Fruit fly (Drosophila melanogaster) whole organism, embryonic: ENCODE measurements around the gene CG32437.
A peak's percentile ranks its signal among the peaks of the same experiment; 100 is the strongest.

Experiments used
- C15 ChIP-seq: fragments of 200-800 bp; sonication (Bioruptor generic); IDR thresholded peaks from 3 replicates; pipeline ENCODE4 v1.3.6; 2022; ENCODE audit warnings: missing biosample characterization, missing genetic modification characterization
- CG10209 ChIP-seq: fragments of 200-800 bp; sonication (Bioruptor generic); optimal IDR thresholded peaks from 3 replicates; lab custom pipeline; 2017; ENCODE audit warnings: missing biosample characterization, mild to moderate bottlenecking, missing genetic modification characterization, missing genetic modification reagents
- CG10654 ChIP-seq: fragments of 200-800 bp; sonication (Bioruptor generic); optimal IDR thresholded peaks from 2 replicates; lab custom pipeline; 2016; ENCODE audit warnings: missing biosample characterization, missing genetic modification characterization
- CG11093 ChIP-seq: fragments of 200-800 bp; sonication (Bioruptor generic); IDR thresholded peaks from 3 replicates; pipeline ENCODE4 v1.3.6; 2022; ENCODE audit warnings: missing biosample characterization, missing genetic modification characterization
- CG11398 ChIP-seq: fragments of 200-800 bp; sonication (Bioruptor generic); optimal IDR thresholded peaks from 2 replicates; lab custom pipeline; 2016; ENCODE audit warnings: missing biosample characterization, missing genetic modification characterization
- CG11504 ChIP-seq: fragments of 200-800 bp; sonication (Bioruptor generic); optimal IDR thresholded peaks from 3 replicates; lab custom pipeline; 2019; ENCODE audit warnings: missing biosample characterization, mild to moderate bottlenecking, missing genetic modification characterization, moderate library complexity
- CG12155 ChIP-seq: fragments of 200-800 bp; sonication (Bioruptor generic); optimal IDR thresholded peaks from 3 replicates; lab custom pipeline; 2016; ENCODE audit warnings: missing biosample characterization, missing genetic modification characterization
- CG12236 ChIP-seq: fragments of 200-800 bp; sonication (Bioruptor generic); optimal IDR thresholded peaks from 2 replicates; lab custom pipeline; 2016; ENCODE audit warnings: missing biosample characterization, missing genetic modification characterization
- CG12659 ChIP-seq: fragments of 200-800 bp; sonication (Bioruptor generic); optimal IDR thresholded peaks from 3 replicates; lab custom pipeline; 2017; ENCODE audit warnings: mild to moderate bottlenecking, missing biosample characterization, missing genetic modification reagents, missing genetic modification characterization
- CG13296 ChIP-seq: fragments of 200-800 bp; sonication (Bioruptor generic); optimal IDR thresholded peaks from 3 replicates; lab custom pipeline; 2018; ENCODE audit warnings: missing biosample characterization, mild to moderate bottlenecking, missing genetic modification characterization
- CG14667 ChIP-seq: fragments of 200-800 bp; sonication (Bioruptor generic); IDR thresholded peaks from 2 replicates; pipeline ENCODE4 v1.3.6; 2022; ENCODE audit warnings: missing biosample characterization, missing genetic modification characterization
- CG16863 ChIP-seq: fragments of 200-800 bp; sonication (Bioruptor generic); optimal IDR thresholded peaks from 3 replicates; lab custom pipeline; 2016; ENCODE audit warnings: missing biosample characterization, missing genetic modification characterization
- CG18476 ChIP-seq: fragments of 200-800 bp; sonication (Bioruptor generic); optimal IDR thresholded peaks from 2 replicates; lab custom pipeline; 2016; ENCODE audit warnings: missing biosample characterization, mild to moderate bottlenecking, missing genetic modification characterization
- CG2120 ChIP-seq: fragments of 200-800 bp; sonication (Bioruptor generic); optimal IDR thresholded peaks from 3 replicates; lab custom pipeline; 2016; ENCODE audit warnings: missing biosample characterization, missing genetic modification characterization
- CG30403 ChIP-seq: fragments of 200-800 bp; sonication (Bioruptor generic); optimal IDR thresholded peaks from 3 replicates; lab custom pipeline; 2016; ENCODE audit warnings: missing biosample characterization, missing genetic modification characterization
- CG34376 ChIP-seq: fragments of 200-800 bp; sonication (Bioruptor generic); optimal IDR thresholded peaks from 2 replicates; lab custom pipeline; 2018; ENCODE audit warnings: missing biosample characterization, mild to moderate bottlenecking, missing genetic modification characterization
- CG4617 ChIP-seq: fragments of 200-800 bp; sonication (Bioruptor generic); optimal IDR thresholded peaks from 3 replicates; lab custom pipeline; 2016; ENCODE audit warnings: missing biosample characterization, missing genetic modification characterization, borderline replicate concordance
- CG6689 ChIP-seq: fragments of 200-800 bp; sonication (Bioruptor generic); IDR thresholded peaks from 2 replicates; pipeline ENCODE4 v1.3.6; 2022; ENCODE audit warnings: missing biosample characterization, missing genetic modification characterization
- CG6813 ChIP-seq: fragments of 200-800 bp; sonication (Bioruptor generic); optimal IDR thresholded peaks from 2 replicates; lab custom pipeline; 2017; ENCODE audit warnings: missing biosample characterization, missing genetic modification characterization, mild to moderate bottlenecking, moderate library complexity, missing genetic modification reagents
- CG7556 ChIP-seq: fragments of 200-800 bp; sonication (Bioruptor generic); optimal IDR thresholded peaks from 2 replicates; lab custom pipeline; 2017; ENCODE audit warnings: missing biosample characterization, mild to moderate bottlenecking, missing genetic modification characterization
- CG7839 ChIP-seq: fragments of 200-800 bp; sonication (Bioruptor generic); optimal IDR thresholded peaks from 3 replicates; lab custom pipeline; 2018; ENCODE audit warnings: missing biosample characterization, mild to moderate bottlenecking, missing genetic modification characterization, moderate library complexity
- CG8924 ChIP-seq: fragments of 200-800 bp; optimal IDR thresholded peaks from 3 replicates; lab custom pipeline; 2019; ENCODE audit warnings: missing biosample characterization, mild to moderate bottlenecking, missing genetic modification characterization, moderate library complexity
- CrebB ChIP-seq: fragments of 200-800 bp; sonication (Bioruptor generic); optimal IDR thresholded peaks from 3 replicates; lab custom pipeline; 2018; ENCODE audit warnings: missing biosample characterization, mild to moderate bottlenecking, missing genetic modification characterization
- Dek ChIP-seq: fragments of 200-800 bp; sonication (Bioruptor generic); optimal IDR thresholded peaks from 3 replicates; lab custom pipeline; 2019; ENCODE audit warnings: missing biosample characterization, mild to moderate bottlenecking, missing genetic modification characterization, moderate library complexity
- Doc2 ChIP-seq: fragments of 200-800 bp; sonication (Bioruptor generic); IDR thresholded peaks from 2 replicates; pipeline ENCODE4 v1.3.6; 2022; ENCODE audit warnings: missing biosample characterization, missing genetic modification characterization
- Ets65A ChIP-seq: fragments of 200-800 bp; sonication (Bioruptor generic); peaks from one replicate; lab custom pipeline; 2016; ENCODE audit warnings: missing biosample characterization, missing genetic modification characterization
- Fer3 ChIP-seq: fragments of 200-800 bp; sonication (Bioruptor generic); optimal IDR thresholded peaks from 2 replicates; lab custom pipeline; 2018; ENCODE audit warnings: missing biosample characterization, mild to moderate bottlenecking, missing genetic modification characterization, moderate library complexity
- Hey ChIP-seq: fragments of 200-800 bp; sonication (Bioruptor generic); optimal IDR thresholded peaks from 3 replicates; lab custom pipeline; 2018; ENCODE audit warnings: missing biosample characterization, mild to moderate bottlenecking, missing genetic modification characterization
- Hr51 ChIP-seq, 2 experiments: fragments of 200-800 bp; sonication (Bioruptor generic); optimal IDR thresholded peaks; 2 replicates in 1 of 2; 3 replicates in 1 of 2; lab custom pipeline; 2016 to 2018; ENCODE audit warnings: missing biosample characterization in 2 of 2, missing genetic modification characterization in 2 of 2, mild to moderate bottlenecking in 1 of 2, moderate library complexity in 1 of 2
- Lpt ChIP-seq: fragments of >200 bp; optimal IDR thresholded peaks from 2 replicates; lab custom pipeline; 2018; ENCODE audit warnings: missing biosample characterization, missing genetic modification characterization
- Neu2 ChIP-seq: fragments of 200-800 bp; sonication (Bioruptor generic); optimal IDR thresholded peaks from 3 replicates; lab custom pipeline; 2016; ENCODE audit warnings: missing biosample characterization, missing genetic modification characterization, borderline replicate concordance
- Poxn ChIP-seq: fragments of 200-800 bp; sonication (Bioruptor generic); IDR thresholded peaks from 2 replicates; pipeline ENCODE4 v1.3.6; 2022; ENCODE audit warnings: missing biosample characterization, missing genetic modification characterization
- Sox100B ChIP-seq: fragments of 200-800 bp; sonication (Bioruptor generic); optimal IDR thresholded peaks from 3 replicates; lab custom pipeline; 2018; ENCODE audit warnings: missing biosample characterization, mild to moderate bottlenecking, missing genetic modification characterization
- TFAM ChIP-seq: fragments of 200-800 bp; sonication (Bioruptor generic); optimal IDR thresholded peaks from 2 replicates; lab custom pipeline; 2017; ENCODE audit warnings: missing biosample characterization, missing genetic modification characterization, inconsistent platforms
- ato ChIP-seq: fragments of 200-800 bp; sonication (Bioruptor generic); IDR thresholded peaks from 2 replicates; pipeline ENCODE4 v1.3.6; 2022; ENCODE audit warnings: missing biosample characterization, missing genetic modification characterization; ENCODE audit not compliant: partially characterized antibody
- bab2 ChIP-seq: fragments of 200-800 bp; sonication (Bioruptor generic); optimal IDR thresholded peaks from 2 replicates; lab custom pipeline; 2016; ENCODE audit warnings: missing biosample characterization, missing genetic modification characterization
- crol ChIP-seq: fragments of 200-800 bp; sonication (Bioruptor generic); IDR thresholded peaks from 2 replicates; pipeline ENCODE4 v1.3.6; 2022; ENCODE audit warnings: missing biosample characterization, missing genetic modification characterization
- da ChIP-seq: fragments of 200-800 bp; sonication (Bioruptor generic); optimal IDR thresholded peaks from 2 replicates; lab custom pipeline; 2016; ENCODE audit warnings: missing biosample characterization, missing genetic modification characterization
- fd3F ChIP-seq: fragments of 200-800 bp; sonication (Bioruptor generic); optimal IDR thresholded peaks from 2 replicates; lab custom pipeline; 2018; ENCODE audit warnings: missing biosample characterization, mild to moderate bottlenecking, missing genetic modification characterization, moderate library complexity
- kah ChIP-seq: fragments of 200-800 bp; sonication (Bioruptor generic); optimal IDR thresholded peaks from 2 replicates; lab custom pipeline; 2018; ENCODE audit warnings: missing biosample characterization, mild to moderate bottlenecking, missing genetic modification characterization
- lab ChIP-seq: fragments of 200-800 bp; sonication (Bioruptor generic); optimal IDR thresholded peaks from 3 replicates; lab custom pipeline; 2017; ENCODE audit warnings: missing biosample characterization, missing genetic modification characterization, mild to moderate bottlenecking, moderate library complexity, missing genetic modification reagents
- org-1 ChIP-seq: fragments of 200-800 bp; sonication (Bioruptor generic); optimal IDR thresholded peaks from 2 replicates; lab custom pipeline; 2017; ENCODE audit warnings: missing biosample characterization, missing genetic modification characterization
- otp ChIP-seq: fragments of 200-800 bp; sonication (Bioruptor generic); IDR thresholded peaks from 3 replicates; pipeline ENCODE4, ENCODE4 v1.3.6; 2022; ENCODE audit warnings: missing biosample characterization, missing genetic modification characterization
- row ChIP-seq: fragments of 200-800 bp; sonication (Bioruptor generic); IDR thresholded peaks from 3 replicates; pipeline ENCODE4 v1.3.6; 2022; ENCODE audit warnings: missing biosample characterization, missing genetic modification characterization
- sens ChIP-seq: fragments of 200-800 bp; sonication (Bioruptor generic); peaks from one replicate; lab custom pipeline; 2016; ENCODE audit warnings: missing biosample characterization, missing genetic modification characterization
- shn ChIP-seq: fragments of 200-800 bp; sonication (Bioruptor generic); optimal IDR thresholded peaks from 3 replicates; lab custom pipeline; 2016; ENCODE audit warnings: missing biosample characterization, missing genetic modification characterization
- slp2 ChIP-seq: fragments of 200-800 bp; sonication (Bioruptor generic); optimal IDR thresholded peaks from 2 replicates; lab custom pipeline; 2016; ENCODE audit warnings: missing biosample characterization, missing genetic modification characterization
- tap ChIP-seq: fragments of 200-800 bp; optimal IDR thresholded peaks from 3 replicates; lab custom pipeline; 2019; ENCODE audit warnings: missing biosample characterization, mild to moderate bottlenecking, missing genetic modification characterization, moderate library complexity
- tup ChIP-seq: fragments of 200-800 bp; sonication (Bioruptor generic); optimal IDR thresholded peaks from 2 replicates; lab custom pipeline; 2016; ENCODE audit warnings: missing biosample characterization, mild to moderate bottlenecking, missing genetic modification characterization, moderate library complexity
- vnd ChIP-seq: fragments of 200-800 bp; sonication (Bioruptor generic); IDR thresholded peaks from 3 replicates; pipeline ENCODE4 v1.3.6; 2022; ENCODE audit warnings: missing biosample characterization, missing genetic modification characterization; ENCODE audit not compliant: partially characterized antibody

Gene CG32437

DNA sequence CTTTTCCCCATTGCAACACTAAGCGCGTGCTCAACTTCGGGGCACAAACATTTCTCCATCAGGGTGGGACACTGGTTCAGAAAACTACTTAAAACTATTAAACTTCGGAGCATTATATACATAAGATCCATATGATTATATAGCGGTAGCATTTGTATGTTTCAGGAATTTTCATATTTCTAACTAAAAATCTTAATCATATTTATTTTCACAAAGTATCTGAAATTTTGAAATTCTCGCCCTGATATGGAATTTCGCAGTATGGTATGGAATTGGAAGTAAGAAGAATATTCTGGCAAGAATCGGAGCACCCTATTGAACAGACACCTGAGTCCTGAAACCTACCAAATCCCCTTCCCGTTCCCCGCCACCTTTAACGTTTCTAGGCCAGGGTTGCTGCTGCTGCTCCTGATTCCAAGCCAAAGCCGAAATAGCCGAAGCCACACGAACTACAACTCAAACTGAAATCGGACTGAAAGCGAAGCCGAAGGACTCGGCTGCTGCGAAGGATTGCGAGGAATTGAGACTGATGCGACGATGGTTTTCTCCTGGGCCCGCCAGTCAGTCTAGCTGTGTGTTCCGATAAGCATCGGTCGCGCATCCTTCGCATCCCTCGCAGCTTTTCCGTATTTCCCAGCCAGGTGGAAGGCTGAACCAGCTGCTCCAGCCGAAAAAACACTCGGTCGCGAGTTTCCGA is 35.5 kb upstream of the CG32437 start (continued):
- TF ChIP-seq CG11093 (GFP tag; lab: Robert Waterston, UW) (no peak), otp (GFP tag; lab: Robert Waterston, UW) (no peak), Hr51 (GFP tag; optimal IDR thresholded peaks at IDR 0.05; lab: Kevin White, UChicago) (peak in 1 of 2 experiments; percentile 51), CG14667 (no peak), crol (GFP tag; lab: Robert Waterston, UW) (0 out of 2 replicates have a peak, but pooled peaks have one; percentile 8), bab2 (GFP tag; lab: Kevin White, UChicago) (no peak), CG7556 (GFP tag; lab: Kevin White, UChicago) (peak; percentile 73), CG10209 (peak; percentile 29), CG6813 (peak; percentile 43), vnd (GFP tag; lab: Robert Waterston, UW) (no peak), CG30403 (GFP tag; lab: Kevin White, UChicago) (peak; percentile 10), CG13296 (peak; percentile 58), tup (GFP tag; lab: Kevin White, UChicago) (no peak), CG16863 (GFP tag; lab: Kevin White, UChicago) (no peak), Doc2 (GFP tag; lab: Robert Waterston, UW) (no peak), CG8924 (tag; lab: Kevin White, UChicago) (peak; percentile 19), Poxn (no peak), kah (GFP tag; lab: Kevin White, UChicago) (no peak), CG2120 (GFP tag; lab: Kevin White, UChicago) (peak; percentile 68), sens (peak; percentile 70), ato (no peak), CG12155 (GFP tag; lab: Kevin White, UChicago) (no peak), CG12659 (GFP tag; lab: Kevin White, UChicago) (peak; percentile 28), CG7839 (tag; lab: Kevin White, UChicago) (peak; percentile 49), Hey (tag; lab: Kevin White, UChicago) (no peak), CG12236 (GFP tag; lab: Kevin White, UChicago) (no peak), CG10654 (GFP tag; lab: Kevin White, UChicago) (no peak), fd3F (GFP tag; lab: Kevin White, UChicago) (peak; percentile 28), CG34376 (GFP tag; lab: Kevin White, UChicago) (peak; percentile 69), CrebB (no peak), slp2 (GFP tag; lab: Kevin White, UChicago) (no peak), CG18476 (GFP tag; lab: Kevin White, UChicago) (no peak), lab (GFP tag; lab: Kevin White, UChicago) (peak; percentile 73), Ets65A (peak; percentile 14), org-1 (GFP tag; lab: Kevin White, UChicago) (peak; percentile 5), Dek (tag; lab: Kevin White, UChicago) (peak; percentile 44), tap (tag; lab: Kevin White, UChicago) (peak; percentile 0), row (peak; percentile 48; the same call in 2 of the 3 replicates), shn (GFP tag; lab: Kevin White, UChicago) (no peak), CG4617 (GFP tag; lab: Kevin White, UChicago) (no peak), Neu2 (GFP tag; lab: Kevin White, UChicago) (no peak), CG6689 (GFP tag; lab: Robert Waterston, UW) (no peak), Lpt (GFP tag; lab: Kevin White, UChicago) (no peak), Fer3 (tag; lab: Kevin White, UChicago) (peak; percentile 25), CG11504 (tag; lab: Kevin White, UChicago) (peak; percentile 54), CG11398 (no peak), Sox100B (no peak), da (GFP tag; lab: Kevin White, UChicago) (no peak), C15 (GFP tag; lab: Robert Waterston, UW) (no peak), TFAM (GFP tag; lab: Kevin White, UChicago) (no peak)
